Worm (Caenorhabditis elegans) whole organism, late embryonic: ENCODE data around the gene K09H11.6.

ENCODE experiments used
- C38D4.7 ChIP-seq: fragments of 200-800 bp; sonication (Bioruptor generic); optimal IDR thresholded peaks from 2 replicates; lab custom pipeline; 2018; ENCODE audit warnings: mild to moderate bottlenecking, missing genetic modification characterization, moderate library complexity, missing compliant biosample characterization
- K02D7.2 ChIP-seq: sonication (generic microtip); optimal IDR thresholded peaks from 2 replicates; lab custom pipeline; 2017; ENCODE audit warnings: mild to moderate bottlenecking, missing genetic modification characterization, missing compliant biosample characterization
- K09A11.1 ChIP-seq: sonication (generic microtip); optimal IDR thresholded peaks from 2 replicates; lab custom pipeline; 2017; ENCODE audit warnings: antibody characterized with exemption, mild to moderate bottlenecking, missing genetic modification characterization, missing compliant biosample characterization; ENCODE audit not compliant: insufficient read depth
- T23F11.4 ChIP-seq: fragments of 200-800 bp; sonication (Bioruptor generic); optimal IDR thresholded peaks from 2 replicates; lab custom pipeline; 2018; ENCODE audit warnings: mild to moderate bottlenecking, missing genetic modification characterization, missing compliant biosample characterization
- Y22D7AL.16 ChIP-seq: sonication (generic microtip); optimal IDR thresholded peaks from 2 replicates; lab custom pipeline; 2016; ENCODE audit warnings: missing genetic modification characterization, missing compliant biosample characterization
- ama-1 ChIP-seq: fragments of 150-350 bp; optimal IDR thresholded peaks from 2 replicates; lab custom pipeline; 2014
- ceh-14 ChIP-seq: sonication (generic microtip); optimal IDR thresholded peaks from 2 replicates; lab custom pipeline; 2016; ENCODE audit warnings: missing genotype, missing genetic modification characterization, missing compliant biosample characterization
- ceh-18 ChIP-seq: sonication (generic microtip); optimal IDR thresholded peaks from 2 replicates; lab custom pipeline; 2016; ENCODE audit warnings: missing genetic modification characterization, missing compliant biosample characterization
- ceh-19 ChIP-seq: fragments of 200-800 bp; sonication (Bioruptor generic); optimal IDR thresholded peaks from 2 replicates; lab custom pipeline; 2018; ENCODE audit warnings: mild to moderate bottlenecking, missing genetic modification characterization, missing compliant biosample characterization
- ceh-2 ChIP-seq: sonication (generic microtip); optimal IDR thresholded peaks from 2 replicates; lab custom pipeline; 2016; ENCODE audit warnings: missing genotype, missing genetic modification characterization, missing compliant biosample characterization
- ceh-22 ChIP-seq: sonication (generic microtip); optimal IDR thresholded peaks from 2 replicates; lab custom pipeline; 2017; ENCODE audit warnings: missing biosample characterization, missing genetic modification characterization
- ceh-24 ChIP-seq: sonication (generic microtip); optimal IDR thresholded peaks from 2 replicates; lab custom pipeline; 2016; ENCODE audit warnings: mild to moderate bottlenecking, missing genetic modification characterization, missing compliant biosample characterization
- ceh-30 ChIP-seq: fragments of 150-350 bp; optimal IDR thresholded peaks from 2 replicates; lab custom pipeline; 2014; ENCODE audit warnings: missing biosample characterization, missing genetic modification characterization
- dmd-4 ChIP-seq: sonication (generic microtip); optimal IDR thresholded peaks from 2 replicates; lab custom pipeline; 2016; ENCODE audit warnings: borderline replicate concordance, missing genetic modification characterization, missing compliant biosample characterization
- dve-1 ChIP-seq: sonication (generic microtip); optimal IDR thresholded peaks from 2 replicates; lab custom pipeline; 2017; ENCODE audit warnings: antibody characterized with exemption, mild to moderate bottlenecking, missing genetic modification characterization, missing compliant biosample characterization
- elt-2 ChIP-seq: sonication (generic microtip); optimal IDR thresholded peaks from 2 replicates; lab custom pipeline; 2016; ENCODE audit warnings: missing genetic modification reagents, missing genetic modification characterization, missing compliant biosample characterization
- elt-4 ChIP-seq: sonication (generic microtip); optimal IDR thresholded peaks from 2 replicates; lab custom pipeline; 2016; ENCODE audit warnings: missing genetic modification characterization, missing compliant biosample characterization
- eyg-1 ChIP-seq: sonication (generic microtip); optimal IDR thresholded peaks from 2 replicates; lab custom pipeline; 2016; ENCODE audit warnings: missing genotype, missing genetic modification characterization, missing compliant biosample characterization
- gmeb-2 ChIP-seq: sonication (generic microtip); optimal IDR thresholded peaks from 2 replicates; lab custom pipeline; 2016; ENCODE audit warnings: missing genetic modification characterization, inconsistent platforms, missing compliant biosample characterization
- hlh-13 ChIP-seq: fragments of 200-800 bp; sonication (Bioruptor generic); optimal IDR thresholded peaks from 2 replicates; lab custom pipeline; 2018; ENCODE audit warnings: mild to moderate bottlenecking, missing genetic modification characterization, missing compliant biosample characterization
- hlh-30 ChIP-seq: sonication (generic microtip); optimal IDR thresholded peaks from 2 replicates; lab custom pipeline; 2017; ENCODE audit warnings: antibody characterized with exemption, missing genetic modification characterization, missing compliant biosample characterization; ENCODE audit not compliant: insufficient read depth
- hlh-6 ChIP-seq: sonication (generic microtip); optimal IDR thresholded peaks from 2 replicates; lab custom pipeline; 2016; ENCODE audit warnings: missing genotype, missing genetic modification characterization, missing compliant biosample characterization
- hlh-8 ChIP-seq: sonication (generic microtip); optimal IDR thresholded peaks from 2 replicates; lab custom pipeline; 2016; ENCODE audit warnings: missing genotype, missing genetic modification characterization, missing compliant biosample characterization
- lim-6 ChIP-seq: sonication (generic microtip); optimal IDR thresholded peaks from 2 replicates; lab custom pipeline; 2016; ENCODE audit warnings: missing genetic modification characterization, missing compliant biosample characterization
- lin-11 ChIP-seq: fragments of 200-800 bp; sonication (Bioruptor generic); optimal IDR thresholded peaks from 2 replicates; lab custom pipeline; 2018; ENCODE audit warnings: mild to moderate bottlenecking, missing genetic modification characterization, missing compliant biosample characterization
- madf-2 ChIP-seq: sonication (generic microtip); optimal IDR thresholded peaks from 2 replicates; lab custom pipeline; 2017; ENCODE audit warnings: missing genetic modification characterization, missing compliant biosample characterization
- nhr-232 ChIP-seq: sonication (generic microtip); optimal IDR thresholded peaks from 2 replicates; lab custom pipeline; 2016; ENCODE audit warnings: missing genetic modification characterization, missing compliant biosample characterization
- pag-3 ChIP-seq: sonication (generic microtip); optimal IDR thresholded peaks from 2 replicates; lab custom pipeline; 2016; ENCODE audit warnings: missing compliant biosample characterization, missing genetic modification characterization, borderline replicate concordance
- pax-1 ChIP-seq: fragments of 150-350 bp; optimal IDR thresholded peaks from 2 replicates; lab custom pipeline; 2014; ENCODE audit warnings: missing biosample characterization, missing genetic modification characterization
- pha-4 ChIP-seq: fragments of 150-350 bp; optimal IDR thresholded peaks from 2 replicates; lab custom pipeline; 2018; ENCODE audit warnings: missing biosample characterization, missing genetic modification reagents, missing genetic modification characterization
- pros-1 ChIP-seq: fragments of 150-350 bp; optimal IDR thresholded peaks from 2 replicates; lab custom pipeline; 2014; ENCODE audit warnings: missing biosample characterization, missing genetic modification reagents, missing genetic modification characterization
- ref-2 ChIP-seq: sonication (generic microtip); optimal IDR thresholded peaks from 2 replicates; lab custom pipeline; 2016; ENCODE audit warnings: missing genetic modification characterization, missing compliant biosample characterization
- rnt-1 ChIP-seq: sonication (generic microtip); optimal IDR thresholded peaks from 2 replicates; lab custom pipeline; 2016; ENCODE audit warnings: missing genetic modification characterization, missing compliant biosample characterization
- sdc-2 ChIP-seq: sonication (generic microtip); optimal IDR thresholded peaks from 2 replicates; lab custom pipeline; 2016; ENCODE audit warnings: missing genotype, missing genetic modification characterization, missing compliant biosample characterization
- sox-4 ChIP-seq: sonication (generic microtip); optimal IDR thresholded peaks from 2 replicates; lab custom pipeline; 2017; ENCODE audit warnings: mild to moderate bottlenecking, missing genetic modification characterization, inconsistent platforms, missing compliant biosample characterization
- syd-9 ChIP-seq: sonication (generic microtip); optimal IDR thresholded peaks from 2 replicates; lab custom pipeline; 2016; ENCODE audit warnings: mild to moderate bottlenecking, missing genetic modification characterization, moderate library complexity, missing compliant biosample characterization
- tbx-2 ChIP-seq: sonication (generic microtip); optimal IDR thresholded peaks from 2 replicates; lab custom pipeline; 2016; ENCODE audit warnings: missing genetic modification characterization, missing compliant biosample characterization
- tbx-7 ChIP-seq: sonication (generic microtip); optimal IDR thresholded peaks from 2 replicates; lab custom pipeline; 2016; ENCODE audit warnings: missing genotype, missing genetic modification characterization, missing compliant biosample characterization
- unc-3 ChIP-seq, 2 experiments: fragments of 200-800 bp in 1 of 2; sonication (Bioruptor generic) in 1 of 2; sonication (generic microtip) in 1 of 2; conservative IDR thresholded peaks in 1 of 2; optimal IDR thresholded peaks in 1 of 2; 2 replicates each; pipeline versions ENCODE4 v1.3.6 to Lab custom; 2016 to 2022; ENCODE audit warnings: missing compliant biosample characterization in 2 of 2, missing genetic modification characterization in 2 of 2, missing genetic modification reagents in 1 of 2
- unc-42 ChIP-seq: sonication (generic microtip); optimal IDR thresholded peaks from 2 replicates; lab custom pipeline; 2016; ENCODE audit warnings: missing genotype, missing genetic modification characterization, missing compliant biosample characterization
- unc-55 ChIP-seq: sonication (generic microtip); optimal IDR thresholded peaks from 2 replicates; lab custom pipeline; 2017; ENCODE audit warnings: missing biosample characterization, missing genetic modification reagents, missing genetic modification characterization
- zip-5 ChIP-seq: sonication (generic microtip); optimal IDR thresholded peaks from 2 replicates; lab custom pipeline; 2016; ENCODE audit warnings: missing genetic modification characterization, missing compliant biosample characterization
- ztf-16 ChIP-seq: sonication (generic microtip); optimal IDR thresholded peaks from 2 replicates; lab custom pipeline; 2017; ENCODE audit warnings: missing genetic modification characterization, missing compliant biosample characterization

The K09H11.6 gene

ce11 chrV:5741237-5741636 is 5.3 kb upstream of the K09H11.6 start:
- TF ChIP-seq hlh-13 (GFP tag; lab: Kevin White, UChicago) (no peak), C38D4.7 (GFP tag; lab: Kevin White, UChicago) (no peak), hlh-6 (tag; lab: Kevin White, UChicago) (no peak), ceh-24 (tag; lab: Kevin White, UChicago) (no peak), ceh-30 (no peak), zip-5 (no peak), nhr-232 (tag; lab: Kevin White, UChicago) (no peak), pax-1 (tag; lab: Kevin White, UChicago) (no peak), pag-3 (tag; lab: Kevin White, UChicago) (no peak), syd-9 (no peak), unc-55 (GFP tag; lab: Kevin White, UChicago) (no peak), tbx-7 (tag; lab: Kevin White, UChicago) (no peak), unc-42 (tag; lab: Kevin White, UChicago) (no peak), ama-1 (lab: Kevin White, UChicago) (no peak), pros-1 (tag; lab: Kevin White, UChicago) (no peak), hlh-8 (tag; lab: Kevin White, UChicago) (no peak)

- TF ChIP-seq madf-2 (no peak), sox-4 (tag; lab: Kevin White, UChicago) (no peak), T23F11.4 (no peak), pax-1 (tag; lab: Kevin White, UChicago) (no peak), hlh-30 (tag; lab: Kevin White, UChicago) (no peak), ref-2 (tag; lab: Kevin White, UChicago) (no peak), ceh-2 (tag; lab: Kevin White, UChicago) (no peak), lim-6 (no peak)
Measured at ce11 chrV:5739438-5739837, 3.5 kb upstream of the K09H11.6 start.

- no peak for TF ChIP-seq ceh-24 (tag; lab: Kevin White, UChicago)
- TF ChIP-seq madf-2, result no peak
- no peak for TF ChIP-seq zip-5
- no peak for TF ChIP-seq ceh-14 (tag; lab: Kevin White, UChicago)
- TF ChIP-seq, all 69 proteins: peak for 0
Measured at ce11 chrV:5730783-5731182, 5.2 kb downstream of the K09H11.6 start, which contains the start of gene K09H11.15. Gene K09H11.15, minus strand, starts transcription at chrV:5730883.

- TF ChIP-seq eyg-1 (tag; lab: Kevin White, UChicago) (no peak), madf-2 (no peak), ceh-30 (no peak), ama-1 (lab: Kevin White, UChicago) (no peak), tbx-7 (tag; lab: Kevin White, UChicago) (no peak), zip-5 (no peak), dve-1 (no peak), ztf-16 (tag; lab: Kevin White, UChicago) (no peak), tbx-2 (no peak), gmeb-2 (tag; lab: Kevin White, UChicago) (no peak), ceh-22 (tag; lab: Kevin White, UChicago) (no peak), ceh-19 (GFP tag; lab: Kevin White, UChicago) (no peak), T23F11.4 (no peak), hlh-13 (GFP tag; lab: Kevin White, UChicago) (no peak), elt-4 (no peak)
- TF ChIP-seq, all 69 proteins: peak for 0
Measured at ce11 chrV:5726463-5726862, 9.5 kb downstream of the K09H11.6 start, which contains the start of gene K09H11.4. Gene K09H11.4, minus strand, starts transcription at chrV:5726563.

- TF ChIP-seq ceh-18 (no peak), gmeb-2 (tag; lab: Kevin White, UChicago) (no peak), rnt-1 (no peak), unc-3 (GFP tag; conservative IDR thresholded peaks at IDR 0.05; lab: Robert Waterston, UW) (no peak), unc-3 (tag; optimal IDR thresholded peaks at IDR 0.05; lab: Kevin White, UChicago) (no peak), hlh-13 (GFP tag; lab: Kevin White, UChicago) (no peak), eyg-1 (tag; lab: Kevin White, UChicago) (no peak), pha-4 (tag; lab: Kevin White, UChicago) (no peak), hlh-8 (tag; lab: Kevin White, UChicago) (no peak), sdc-2 (tag; lab: Kevin White, UChicago) (no peak), K02D7.2 (tag; lab: Kevin White, UChicago) (no peak), pax-1 (tag; lab: Kevin White, UChicago) (no peak), ref-2 (tag; lab: Kevin White, UChicago) (no peak), Y22D7AL.16 (no peak), hlh-6 (tag; lab: Kevin White, UChicago) (no peak), K09A11.1 (tag; lab: Kevin White, UChicago) (no peak), dmd-4 (no peak), elt-2 (tag; lab: Kevin White, UChicago) (no peak), lin-11 (tag; lab: Kevin White, UChicago) (no peak)
Measured at ce11 chrV:5724395-5724794, 11.6 kb downstream of the K09H11.6 start.
